Fruit fly (Drosophila melanogaster) whole organism, embryonic: ENCODE measurements around the gene Hexo2.

Experiments used
- Abd-B ChIP-seq: fragments of 200-800 bp; sonication (Bioruptor generic); optimal IDR thresholded peaks from 2 replicates; lab custom pipeline; 2018; ENCODE audit warnings: missing biosample characterization, mild to moderate bottlenecking, missing genetic modification characterization, moderate library complexity
- BEAF-32 ChIP-seq: fragments of 200-800 bp; sonication (Bioruptor generic); optimal IDR thresholded peaks from 3 replicates; lab custom pipeline; 2017; ENCODE audit warnings: missing biosample characterization, missing genetic modification characterization, mild to moderate bottlenecking, moderate library complexity, missing genetic modification reagents
- CG10267 ChIP-seq: fragments of 200-800 bp; sonication (Bioruptor generic); optimal IDR thresholded peaks from 2 replicates; lab custom pipeline; 2018; ENCODE audit warnings: missing biosample characterization, mild to moderate bottlenecking, missing genetic modification characterization, moderate library complexity
- CG10274 ChIP-seq: fragments of 200-800 bp; sonication (Bioruptor generic); optimal IDR thresholded peaks from 3 replicates; lab custom pipeline; 2017; ENCODE audit warnings: missing biosample characterization, mild to moderate bottlenecking, missing genetic modification characterization
- CG11085 ChIP-seq: fragments of 200-800 bp; sonication (Bioruptor generic); IDR thresholded peaks from 2 replicates; pipeline ENCODE4 v1.3.6; 2022; ENCODE audit warnings: missing biosample characterization, missing genetic modification characterization
- CG11696 ChIP-seq: fragments of 200-800 bp; sonication (Bioruptor generic); IDR thresholded peaks from 2 replicates; pipeline ENCODE4 v1.3.6; 2022; ENCODE audit warnings: missing biosample characterization, missing genetic modification characterization
- CG12299 ChIP-seq: fragments of 200-800 bp; sonication (Bioruptor generic); optimal IDR thresholded peaks from 2 replicates; lab custom pipeline; 2018; ENCODE audit warnings: missing biosample characterization, mild to moderate bottlenecking, missing genetic modification characterization
- CG12391 ChIP-seq: fragments of 200-800 bp; sonication (Bioruptor generic); optimal IDR thresholded peaks from 3 replicates; lab custom pipeline; 2018; ENCODE audit warnings: missing biosample characterization, mild to moderate bottlenecking, missing genetic modification characterization, moderate library complexity
- CG13624 ChIP-seq: fragments of 200-800 bp; sonication (Bioruptor generic); optimal IDR thresholded peaks from 2 replicates; lab custom pipeline; 2016; ENCODE audit warnings: missing biosample characterization, missing genetic modification characterization
- CG14860 ChIP-seq: fragments of 200-800 bp; sonication (Bioruptor generic); IDR thresholded peaks from 3 replicates; pipeline ENCODE4 v1.3.6; 2022; ENCODE audit warnings: missing biosample characterization, missing genetic modification characterization; ENCODE audit not compliant: partially characterized antibody
- CG1529 ChIP-seq: fragments of 200-800 bp; sonication (Bioruptor generic); optimal IDR thresholded peaks from 3 replicates; lab custom pipeline; 2018; ENCODE audit warnings: missing biosample characterization, missing genetic modification characterization
- CG15601 ChIP-seq: fragments of 200-800 bp; sonication (Bioruptor generic); optimal IDR thresholded peaks from 3 replicates; lab custom pipeline; 2019; ENCODE audit warnings: missing biosample characterization, mild to moderate bottlenecking, missing genetic modification characterization, moderate library complexity
- CG15696 ChIP-seq: fragments of 200-800 bp; sonication (Bioruptor generic); optimal IDR thresholded peaks from 2 replicates; lab custom pipeline; 2019; ENCODE audit warnings: missing biosample characterization, mild to moderate bottlenecking, missing genetic modification characterization, moderate library complexity
- CG1647 ChIP-seq: fragments of 200-800 bp; sonication (Bioruptor generic); optimal IDR thresholded peaks from 3 replicates; lab custom pipeline; 2016; ENCODE audit warnings: missing biosample characterization, missing genetic modification characterization
- CG16813 ChIP-seq: fragments of 200-800 bp; sonication (Bioruptor generic); IDR thresholded peaks from 3 replicates; pipeline ENCODE4 v1.3.6; 2022; ENCODE audit warnings: missing biosample characterization, missing genetic modification characterization; ENCODE audit not compliant: partially characterized antibody
- CG17385 ChIP-seq: fragments of 200-800 bp; sonication (Bioruptor generic); optimal IDR thresholded peaks from 3 replicates; lab custom pipeline; 2018; ENCODE audit warnings: missing biosample characterization, mild to moderate bottlenecking, missing genetic modification characterization
- CG2199 ChIP-seq: fragments of 200-800 bp; sonication (Bioruptor generic); IDR thresholded peaks from 3 replicates; pipeline ENCODE4 v1.3.6; 2022; ENCODE audit warnings: missing biosample characterization, missing genetic modification characterization
- CG3065 ChIP-seq: fragments of 200-800 bp; sonication (Bioruptor generic); optimal IDR thresholded peaks from 2 replicates; lab custom pipeline; 2016; ENCODE audit warnings: missing biosample characterization, missing genetic modification characterization
- CG34422 ChIP-seq: fragments of 200-800 bp; sonication (Bioruptor generic); IDR thresholded peaks from 3 replicates; pipeline ENCODE4 v1.3.6; 2022; ENCODE audit warnings: missing biosample characterization, missing genetic modification characterization
- CG43689 ChIP-seq: fragments of 200-800 bp; sonication (Bioruptor generic); IDR thresholded peaks from 2 replicates; pipeline ENCODE4 v1.3.6; 2022; ENCODE audit warnings: missing biosample characterization, missing genetic modification characterization
- CG4424 ChIP-seq: fragments of 200-800 bp; sonication (Bioruptor generic); optimal IDR thresholded peaks from 3 replicates; lab custom pipeline; 2016; ENCODE audit warnings: missing biosample characterization, missing genetic modification characterization
- CG4617 ChIP-seq: fragments of 200-800 bp; sonication (Bioruptor generic); optimal IDR thresholded peaks from 3 replicates; lab custom pipeline; 2016; ENCODE audit warnings: missing biosample characterization, missing genetic modification characterization, borderline replicate concordance
- CG6272 ChIP-seq: fragments of 200-800 bp; sonication (Bioruptor generic); IDR thresholded peaks from 2 replicates; pipeline ENCODE4 v1.3.6; 2022; ENCODE audit warnings: missing biosample characterization, missing genetic modification characterization
- CG6689 ChIP-seq: fragments of 200-800 bp; sonication (Bioruptor generic); IDR thresholded peaks from 2 replicates; pipeline ENCODE4 v1.3.6; 2022; ENCODE audit warnings: missing biosample characterization, missing genetic modification characterization
- CG6765 ChIP-seq: fragments of 200-800 bp; sonication (Bioruptor generic); optimal IDR thresholded peaks from 3 replicates; lab custom pipeline; 2017; ENCODE audit warnings: missing biosample characterization, mild to moderate bottlenecking, missing genetic modification characterization
- CG8388 ChIP-seq: fragments of 200-800 bp; sonication (Bioruptor generic); optimal IDR thresholded peaks from 2 replicates; lab custom pipeline; 2019; ENCODE audit warnings: missing biosample characterization, mild to moderate bottlenecking, missing genetic modification characterization, moderate library complexity
- CoRest ChIP-seq: fragments of 200-800 bp; sonication (Bioruptor generic); optimal IDR thresholded peaks from 3 replicates; lab custom pipeline; 2018; ENCODE audit warnings: missing biosample characterization, mild to moderate bottlenecking, missing genetic modification characterization, moderate library complexity
- D19A ChIP-seq: fragments of 200-800 bp; optimal IDR thresholded peaks from 3 replicates; lab custom pipeline; 2019; ENCODE audit warnings: missing biosample characterization, mild to moderate bottlenecking, missing genetic modification characterization, moderate library complexity
- ERR ChIP-seq: fragments of 200-800 bp; sonication (Bioruptor generic); optimal IDR thresholded peaks from 2 replicates; lab custom pipeline; 2016; ENCODE audit warnings: missing biosample characterization, missing genetic modification characterization
- Eip74EF ChIP-seq, 2 experiments: fragments of 200-800 bp in 1 of 2; fragments of >200 bp in 1 of 2; sonication (Bioruptor generic) in 1 of 2; optimal IDR thresholded peaks; 2 replicates each; lab custom pipeline; 2017 to 2019; ENCODE audit warnings: missing biosample characterization in 2 of 2, missing genetic modification characterization in 2 of 2, mild to moderate bottlenecking in 1 of 2, moderate library complexity in 1 of 2
- Ets97D ChIP-seq: fragments of 200-800 bp; sonication (Bioruptor generic); optimal IDR thresholded peaks from 3 replicates; lab custom pipeline; 2016; ENCODE audit warnings: missing biosample characterization, missing genetic modification characterization
- Fer3 ChIP-seq: fragments of 200-800 bp; sonication (Bioruptor generic); optimal IDR thresholded peaks from 2 replicates; lab custom pipeline; 2018; ENCODE audit warnings: missing biosample characterization, mild to moderate bottlenecking, missing genetic modification characterization, moderate library complexity
- HLH54F ChIP-seq: fragments of 200-800 bp; sonication (Bioruptor generic); optimal IDR thresholded peaks from 3 replicates; lab custom pipeline; 2016; ENCODE audit warnings: missing biosample characterization, missing genetic modification characterization
- PHDP ChIP-seq: fragments of 200-800 bp; sonication (Bioruptor generic); optimal IDR thresholded peaks from 3 replicates; lab custom pipeline; 2018; ENCODE audit warnings: missing biosample characterization, mild to moderate bottlenecking, missing genetic modification characterization, moderate library complexity
- Side ChIP-seq: fragments of 200-800 bp; sonication (Bioruptor generic); optimal IDR thresholded peaks from 2 replicates; lab custom pipeline; 2016; ENCODE audit warnings: missing biosample characterization, missing genetic modification characterization
- Sry-β ChIP-seq: fragments of 200-800 bp; sonication (Bioruptor generic); optimal IDR thresholded peaks from 2 replicates; lab custom pipeline; 2018; ENCODE audit warnings: missing biosample characterization, mild to moderate bottlenecking, missing genetic modification characterization, moderate library complexity
- chm ChIP-seq: fragments of 200-800 bp; sonication (Bioruptor generic); IDR thresholded peaks from 2 replicates; pipeline ENCODE4 v1.3.6; 2022; ENCODE audit warnings: missing biosample characterization, missing genetic modification characterization
- ci ChIP-seq: fragments of 200-800 bp; sonication (Bioruptor generic); IDR thresholded peaks from 3 replicates; pipeline ENCODE4 v1.3.6; 2022; ENCODE audit warnings: missing biosample characterization, missing genetic modification characterization
- dm ChIP-seq: fragments of 200-800 bp; sonication (Bioruptor generic); optimal IDR thresholded peaks from 3 replicates; lab custom pipeline; 2016; ENCODE audit warnings: missing biosample characterization, missing genetic modification characterization
- fd3F ChIP-seq: fragments of 200-800 bp; sonication (Bioruptor generic); optimal IDR thresholded peaks from 2 replicates; lab custom pipeline; 2018; ENCODE audit warnings: missing biosample characterization, mild to moderate bottlenecking, missing genetic modification characterization, moderate library complexity
- gcm2 ChIP-seq: fragments of 200-800 bp; sonication (Bioruptor generic); optimal IDR thresholded peaks from 2 replicates; lab custom pipeline; 2016; ENCODE audit warnings: missing biosample characterization, missing genetic modification characterization
- nau ChIP-seq: fragments of 200-800 bp; sonication (Bioruptor generic); optimal IDR thresholded peaks from 3 replicates; lab custom pipeline; 2017; ENCODE audit warnings: missing biosample characterization, mild to moderate bottlenecking, missing genetic modification characterization, missing genetic modification reagents
- otp ChIP-seq: fragments of 200-800 bp; sonication (Bioruptor generic); IDR thresholded peaks from 3 replicates; pipeline ENCODE4, ENCODE4 v1.3.6; 2022; ENCODE audit warnings: missing biosample characterization, missing genetic modification characterization
- pho ChIP-seq: fragments of 200-800 bp; sonication (Bioruptor generic); optimal IDR thresholded peaks from 2 replicates; lab custom pipeline; 2016; ENCODE audit warnings: missing biosample characterization, missing genetic modification characterization
- pita ChIP-seq: fragments of 200-800 bp; sonication (Bioruptor generic); optimal IDR thresholded peaks from 2 replicates; lab custom pipeline; 2017; ENCODE audit warnings: missing biosample characterization, mild to moderate bottlenecking, missing genetic modification characterization
- pnt ChIP-seq: fragments of 200-800 bp; sonication (Bioruptor generic); optimal IDR thresholded peaks from 3 replicates; lab custom pipeline; 2016; ENCODE audit warnings: missing biosample characterization, missing genetic modification characterization
- psq ChIP-seq: fragments of 200-800 bp; sonication (Bioruptor generic); optimal IDR thresholded peaks from 2 replicates; lab custom pipeline; 2017; ENCODE audit warnings: missing biosample characterization, missing genetic modification characterization
- sna ChIP-seq: fragments of 200-800 bp; sonication (Bioruptor generic); IDR thresholded peaks from 2 replicates; pipeline ENCODE4 v1.3.6; 2022; ENCODE audit warnings: missing biosample characterization, missing genetic modification characterization; ENCODE audit not compliant: partially characterized antibody
- ssp ChIP-seq: fragments of 200-800 bp; sonication (Bioruptor generic); IDR thresholded peaks from 2 replicates; pipeline ENCODE4 v1.3.6; 2022; ENCODE audit warnings: missing biosample characterization, missing genetic modification characterization
- unc-4 ChIP-seq: fragments of 200-800 bp; sonication (Bioruptor generic); IDR thresholded peaks from 2 replicates; pipeline ENCODE4 v1.3.6; 2022; ENCODE audit warnings: missing biosample characterization, missing genetic modification characterization; ENCODE audit not compliant: partially characterized antibody
- yki ChIP-seq: fragments of >200 bp; optimal IDR thresholded peaks from 3 replicates; lab custom pipeline; 2018

Hexo2 gene

dm6 chrX:8690003-8690402, 19.4 kb upstream of the Hexo2 start, which contains the start of the genes Ppt1 and Ogg1 (continued):
- TF ChIP-seq CG15696 (tag; lab: Kevin White, UChicago) (peak; percentile 16), CG6765 (GFP tag; lab: Kevin White, UChicago) (no peak), CG43689 (GFP tag; lab: Robert Waterston, UW) (no peak), D19A (peak; percentile 7), chm (GFP tag; lab: Robert Waterston, UW) (no peak), CoRest (tag; lab: Kevin White, UChicago) (peak; percentile 65), CG10267 (peak; percentile 95), CG3065 (GFP tag; lab: Kevin White, UChicago) (no peak), CG17385 (GFP tag; lab: Kevin White, UChicago) (peak; percentile 35), CG11696 (GFP tag; lab: Robert Waterston, UW) (no peak), otp (GFP tag; lab: Robert Waterston, UW) (no peak), CG2199 (GFP tag; lab: Robert Waterston, UW) (no peak), CG15601 (tag; lab: Kevin White, UChicago) (peak; percentile 30), Side (peak; percentile 67), psq (GFP tag; lab: Kevin White, UChicago) (no peak), nau (GFP tag; lab: Kevin White, UChicago) (no peak), CG34422 (GFP tag; lab: Robert Waterston, UW) (peak; percentile 53; the same call in 1 of the 3 replicates), pita (no peak), pho (GFP tag; lab: Kevin White, UChicago) (peak; percentile 46), BEAF-32 (GFP tag; lab: Kevin White, UChicago) (peak; percentile 64), CG10274 (GFP tag; lab: Kevin White, UChicago) (no peak), Eip74EF (GFP tag; optimal IDR thresholded peaks at IDR 0.05; lab: Kevin White, UChicago) (no peak), CG11085 (GFP tag; lab: Robert Waterston, UW) (no peak), fd3F (GFP tag; lab: Kevin White, UChicago) (no peak), ERR (GFP tag; lab: Kevin White, UChicago) (no peak), Fer3 (tag; lab: Kevin White, UChicago) (peak; percentile 13), CG1647 (GFP tag; lab: Kevin White, UChicago) (peak; percentile 49), HLH54F (GFP tag; lab: Kevin White, UChicago) (peak; percentile 70), CG13624 (GFP tag; lab: Kevin White, UChicago) (peak; percentile 62), Ets97D (peak; percentile 75), Abd-B (no peak), gcm2 (GFP tag; lab: Kevin White, UChicago) (no peak), CG1529 (no peak), CG12299 (tag; lab: Kevin White, UChicago) (peak; percentile 42), sna (GFP tag; lab: Robert Waterston, UW) (peak; percentile 66; the same call in 1 of the 2 replicates), CG8388 (GFP tag; lab: Kevin White, UChicago) (peak; percentile 1), CG16813 (GFP tag; lab: Robert Waterston, UW) (no peak; the same call in 2 of the 3 replicates), CG4617 (GFP tag; lab: Kevin White, UChicago) (peak; percentile 62), yki (lab: Kevin White, UChicago) (no peak), Sry-β (GFP tag; lab: Kevin White, UChicago) (no peak), CG4424 (GFP tag; lab: Kevin White, UChicago) (peak; percentile 57), pnt (GFP tag; lab: Kevin White, UChicago) (peak; percentile 51), PHDP (peak; percentile 13), ci (GFP tag; lab: Robert Waterston, UW) (0 out of 3 replicates have a peak, but pooled peaks have one; percentile 29), dm (GFP tag; lab: Kevin White, UChicago) (peak; percentile 58), unc-4 (peak; percentile 61; the same call in 1 of the 2 replicates), ssp (GFP tag; lab: Robert Waterston, UW) (no peak), CG14860 (GFP tag; lab: Robert Waterston, UW) (0 out of 3 replicates have a peak, but pooled peaks have one; percentile 8), CG6689 (peak; percentile 42), CG12391 (peak; percentile 69), CG6272 (no peak)
